Worm (Caenorhabditis elegans) whole organism, dauer: ENCODE results near the gene usp-46.

Experiments
- unc-62 ChIP-seq: sonication (generic microtip); optimal IDR thresholded peaks from 2 replicates; lab custom pipeline; 2017; ENCODE audit warnings: missing biosample characterization, missing genetic modification reagents, missing genetic modification characterization

usp-46 gene

ce11 chrIII:9776323-9776722 is at the start of gene usp-46:
Gene usp-46, plus strand, starts transcription at chrIII:9776623.
- no peak for TF ChIP-seq unc-62 (GFP tag; lab: Kevin White, UChicago)

ce11 chrIII:9727439-9727838 is 49.0 kb upstream of the usp-46 start, which contains the start of gene C07A9.12:
Gene C07A9.12, minus strand, starts transcription at chrIII:9727539.
- no peak for TF ChIP-seq unc-62 (GFP tag; lab: Kevin White, UChicago)

ce11 chrIII:9730407-9730806 is 46.0 kb upstream of the usp-46 start:
- TF ChIP-seq unc-62 (GFP tag; lab: Kevin White, UChicago): no peak

- TF ChIP-seq unc-62 (GFP tag; lab: Kevin White, UChicago): no peak
Measured at ce11 chrIII:9731313-9731912, 45.0 kb upstream of the usp-46 start.

ce11 chrIII:9733333-9733732 is 43.1 kb upstream of the usp-46 start:
- no peak for TF ChIP-seq unc-62 (GFP tag; lab: Kevin White, UChicago)

ce11 chrIII:9734030-9734429 is 42.4 kb upstream of the usp-46 start:
- TF ChIP-seq unc-62 (GFP tag; lab: Kevin White, UChicago): no peak

- no peak for TF ChIP-seq unc-62 (GFP tag; lab: Kevin White, UChicago)
Measured at ce11 chrIII:9735857-9736256, 40.6 kb upstream of the usp-46 start, which contains the start of gene dao-6. Gene dao-6, minus strand, starts transcription at chrIII:9736201.

- TF ChIP-seq unc-62 (GFP tag; lab: Kevin White, UChicago): no peak
Measured at ce11 chrIII:9738954-9739353, 37.5 kb upstream of the usp-46 start, which contains the start of gene hlh-4. Gene hlh-4, minus strand, starts transcription at chrIII:9739054.

ce11 chrIII:9740663-9741062 is 35.8 kb upstream of the usp-46 start:
- TF ChIP-seq unc-62 (GFP tag; lab: Kevin White, UChicago): no peak

ce11 chrIII:9741985-9742384 is 34.4 kb upstream of the usp-46 start:
- TF ChIP-seq unc-62 (GFP tag; lab: Kevin White, UChicago): no peak

ce11 chrIII:9743239-9743638 is 33.2 kb upstream of the usp-46 start, which contains the start of gene T05G5.1:
Gene T05G5.1, minus strand, starts transcription at chrIII:9743339.
- no peak for TF ChIP-seq unc-62 (GFP tag; lab: Kevin White, UChicago)

- no peak for TF ChIP-seq unc-62 (GFP tag; lab: Kevin White, UChicago)
Measured at ce11 chrIII:9744525-9744924, 31.9 kb upstream of the usp-46 start.

- no peak for TF ChIP-seq unc-62 (GFP tag; lab: Kevin White, UChicago)
Measured at ce11 chrIII:9745333-9745897, 31.0 kb upstream of the usp-46 start.

- no peak for TF ChIP-seq unc-62 (GFP tag; lab: Kevin White, UChicago)
Measured at ce11 chrIII:9746665-9747064, 29.8 kb upstream of the usp-46 start.

- no peak for TF ChIP-seq unc-62 (GFP tag; lab: Kevin White, UChicago)
Measured at ce11 chrIII:9747133-9747532, 29.3 kb upstream of the usp-46 start, which contains the start of the genes iff-1 and cdk-1. Gene iff-1, minus strand, starts transcription at chrIII:9747193. Gene cdk-1, plus strand, starts transcription at chrIII:9747472.

ce11 chrIII:9748694-9749093 is 27.7 kb upstream of the usp-46 start, which contains the start of gene T05G5.4:
Gene T05G5.4, plus strand, starts transcription at chrIII:9748934.
- no peak for TF ChIP-seq unc-62 (GFP tag; lab: Kevin White, UChicago)

- no peak for TF ChIP-seq unc-62 (GFP tag; lab: Kevin White, UChicago)
Measured at ce11 chrIII:9751074-9751473, 25.3 kb upstream of the usp-46 start, which contains the start of gene T05G5.5. Gene T05G5.5, minus strand, starts transcription at chrIII:9751432.
